Worm (Caenorhabditis elegans): Measurements from ENCODE around the gene srlf-17.

srlf-17 gene

ce11 chrIV:11119972-11120562 lies 17.6 kb upstream of the srlf-17 start:
- TF ChIP-seq attf-4 (tag; optimal IDR thresholded peaks at IDR 0.05) (no peak), nhr-28 (tag; optimal IDR thresholded peaks at IDR 0.05) (peak; percentile 17), nhr-77 (tag; optimal IDR thresholded peaks at IDR 0.05) (no peak), ceh-62 (tag; optimal IDR thresholded peaks at IDR 0.05) (no peak), spr-1 (tag; optimal IDR thresholded peaks at IDR 0.05) (no peak), hlh-11 (tag; optimal IDR thresholded peaks at IDR 0.05) (no peak), ceh-44 (GFP tag; IDR thresholded peaks at IDR 0.05) (no peak)

- no peak for TF ChIP-seq Y75B8A.6 (GFP tag; IDR thresholded peaks at IDR 0.05)
- no peak for TF ChIP-seq unc-39 (tag; optimal IDR thresholded peaks at IDR 0.05)
- peak; percentile 96 for TF ChIP-seq mep-1 (tag; optimal IDR thresholded peaks at IDR 0.05)
- no peak for TF ChIP-seq ztf-11 (tag; optimal IDR thresholded peaks at IDR 0.05)
- peak; percentile 52; the same call in 1 of the 2 replicates for TF ChIP-seq lin-29 (GFP tag; IDR thresholded peaks at IDR 0.05)
- TF ChIP-seq T20F7.1 (GFP tag; optimal IDR thresholded peaks at IDR 0.05), result peak; percentile 85
- peak; percentile 64 for TF ChIP-seq pqm-1 (tag; optimal IDR thresholded peaks at IDR 0.05)
- no peak for TF ChIP-seq snpc-4 (tag; optimal IDR thresholded peaks at IDR 0.05)
- peak; percentile 65 for TF ChIP-seq nhr-25 (tag; optimal IDR thresholded peaks at IDR 0.05; ENCODE audit: borderline replicate concordance, insufficient read depth)
- TF ChIP-seq mxl-2 (GFP tag; conservative IDR thresholded peaks at IDR 0.05), result no peak
- no peak for TF ChIP-seq ZK337.2 (GFP tag; IDR thresholded peaks at IDR 0.05)
- no peak for TF ChIP-seq ceh-32 (tag; optimal IDR thresholded peaks at IDR 0.05; ENCODE audit: poor library complexity)
- TF ChIP-seq nhr-10 (tag; optimal IDR thresholded peaks at IDR 0.05), result peak; percentile 30
- no peak for TF ChIP-seq daf-8 (GFP tag; IDR thresholded peaks at IDR 0.05)
- TF ChIP-seq daf-19 (GFP tag; conservative IDR thresholded peaks at IDR 0.05), result no peak
- TF ChIP-seq egl-43 (GFP tag; IDR thresholded peaks at IDR 0.05), result peak; percentile 86
- peak; percentile 96 for TF ChIP-seq hlh-11 (tag; optimal IDR thresholded peaks at IDR 0.05)
- TF ChIP-seq mxl-3 (GFP tag; optimal IDR thresholded peaks at IDR 0.05), result peak; percentile 100
- TF ChIP-seq lim-7 (GFP tag; IDR thresholded peaks at IDR 0.05), result peak; percentile 17; the same call in 1 of the 2 replicates
- peak; percentile 68; the same call in 1 of the 2 replicates for TF ChIP-seq ceh-20 (GFP tag; IDR thresholded peaks at IDR 0.05)
- peak; percentile 83 for TF ChIP-seq lin-13 (GFP tag; optimal IDR thresholded peaks at IDR 0.05)
- TF ChIP-seq nhr-41 (GFP tag; IDR thresholded peaks at IDR 0.05), result no peak
- TF ChIP-seq madf-5 (GFP tag; IDR thresholded peaks at IDR 0.05), result no peak
- peak in 1 of 2 experiments; percentile 74 for TF ChIP-seq daf-16 (GFP tag; optimal IDR thresholded peaks at IDR 0.05)
- TF ChIP-seq daf-16 (tag; optimal IDR thresholded peaks at IDR 0.05), result peak; percentile 72
- peak; percentile 55; the same call in 1 of the 2 replicates for TF ChIP-seq dmd-9 (GFP tag; IDR thresholded peaks at IDR 0.05)
- TF ChIP-seq ceh-62 (tag; optimal IDR thresholded peaks at IDR 0.05), result no peak
- peak; percentile 69; the same call in 1 of the 2 replicates for TF ChIP-seq php-3 (GFP tag; IDR thresholded peaks at IDR 0.05)
- TF ChIP-seq hmg-1.1 (GFP tag; IDR thresholded peaks at IDR 0.05), result peak; percentile 91
- TF ChIP-seq ama-1 (optimal IDR thresholded peaks at IDR 0.05), result peak; percentile 21
- 0 out of 2 replicates have a peak, but pooled peaks have one; percentile 9 for TF ChIP-seq madf-9 (GFP tag; conservative IDR thresholded peaks at IDR 0.05)
- peak; percentile 63 for TF ChIP-seq F37D6.2 (tag; optimal IDR thresholded peaks at IDR 0.05)
- TF ChIP-seq dpl-1 (GFP tag; optimal IDR thresholded peaks at IDR 0.05), result peak; percentile 78
- peak; percentile 60; the same call in 1 of the 2 replicates for TF ChIP-seq mdt-29 (GFP tag; IDR thresholded peaks at IDR 0.05)
- peak; percentile 70; the same call in 1 of the 2 replicates for TF ChIP-seq lin-1 (GFP tag; IDR thresholded peaks at IDR 0.05)
- peak; percentile 16 for TF ChIP-seq zfp-2 (tag; optimal IDR thresholded peaks at IDR 0.05)
- TF ChIP-seq rbr-2 (tag; optimal IDR thresholded peaks at IDR 0.05), result peak; percentile 90
- TF ChIP-seq lsy-2 (tag; optimal IDR thresholded peaks at IDR 0.05), result peak; percentile 85 to 96
- no peak for TF ChIP-seq zip-11 (GFP tag; IDR thresholded peaks at IDR 0.05)
- peak; percentile 53 for TF ChIP-seq duxl-1 (tag; optimal IDR thresholded peaks at IDR 0.05; ENCODE audit: poor library complexity)
- TF ChIP-seq Y5F2A.4 (GFP tag; optimal IDR thresholded peaks at IDR 0.05), result no peak
- peak; percentile 73 for TF ChIP-seq nhr-28 (tag; optimal IDR thresholded peaks at IDR 0.05)
- no peak for TF ChIP-seq fos-1 (tag; optimal IDR thresholded peaks at IDR 0.05)
Observed at ce11 chrIV:11118837-11119491, 16.5 kb upstream of the srlf-17 start, which contains the start of the genes imp-2 and enpl-1. Gene imp-2, minus strand, starts transcription at chrIV:11118887. Gene enpl-1, plus strand, starts transcription at chrIV:11119298.
